Worm (Caenorhabditis elegans): ENCODE data around the gene W06G6.2.

- no peak for TF ChIP-seq lin-39 (tag; optimal IDR thresholded peaks at IDR 0.05)
- TF ChIP-seq ZK546.5 (tag; optimal IDR thresholded peaks at IDR 0.05): no peak
- no peak for TF ChIP-seq R02D3.7 (tag; optimal IDR thresholded peaks at IDR 0.05)
- TF ChIP-seq elt-1 (tag; optimal IDR thresholded peaks at IDR 0.05): no peak
- TF ChIP-seq gmeb-1 (tag; optimal IDR thresholded peaks at IDR 0.05): no peak
- TF ChIP-seq egl-27 (tag; optimal IDR thresholded peaks at IDR 0.05): no peak
- TF ChIP-seq nhr-11 (tag; optimal IDR thresholded peaks at IDR 0.05): no peak
- no peak for TF ChIP-seq mdl-1 (tag; optimal IDR thresholded peaks at IDR 0.05)
- no peak for TF ChIP-seq aly-2 (tag; optimal IDR thresholded peaks at IDR 0.05)
- no peak for TF ChIP-seq nhr-23 (tag; optimal IDR thresholded peaks at IDR 0.05)
These were observed 46.1 kb upstream of the W06G6.2 start, which contains the start of gene str-150 for ce11 chrV:16582973-16583372.

Measured in whole organism, L2 larva.